Fruit fly (Drosophila melanogaster) whole organism, wandering third instar larva: ENCODE measurements around the gene elB.

Experiments
- Abd-B ChIP-seq: fragments of >200 bp; optimal IDR thresholded peaks from 2 replicates; lab custom pipeline; 2017; ENCODE audit warnings: missing biosample characterization, missing genetic modification characterization
- CG32264 ChIP-seq: fragments of 200-800 bp; sonication (Bioruptor generic); optimal IDR thresholded peaks from 2 replicates; lab custom pipeline; 2016; ENCODE audit warnings: missing biosample characterization, missing genetic modification characterization
- CG9705 ChIP-seq: fragments of 200-800 bp; sonication (Bioruptor generic); optimal IDR thresholded peaks from 2 replicates; lab custom pipeline; 2018; ENCODE audit warnings: missing biosample characterization, mild to moderate bottlenecking, missing genetic modification characterization
- CrebA ChIP-seq: fragments of 200-800 bp; sonication (Bioruptor generic); optimal IDR thresholded peaks from 2 replicates; lab custom pipeline; 2016; ENCODE audit warnings: missing biosample characterization, mild to moderate bottlenecking, missing genetic modification characterization, borderline replicate concordance
- Dfd ChIP-seq: fragments of >200 bp; optimal IDR thresholded peaks from 2 replicates; lab custom pipeline; 2017; ENCODE audit warnings: missing biosample characterization, missing genetic modification characterization
- Dif ChIP-seq: fragments of 200-275, 200-300 bp; sonication (Bioruptor generic); optimal IDR thresholded peaks from 2 replicates; lab custom pipeline; 2018; ENCODE audit warnings: missing biosample characterization, missing genetic modification characterization; ENCODE audit not compliant: partially characterized antibody
- GATAd ChIP-seq: sonication (Bioruptor generic); optimal IDR thresholded peaks from 2 replicates; lab custom pipeline; 2016; ENCODE audit warnings: missing biosample characterization, missing genetic modification characterization
- HLH106 ChIP-seq: fragments of 200-800 bp; optimal IDR thresholded peaks from 3 replicates; lab custom pipeline; 2019; ENCODE audit warnings: missing biosample characterization, mild to moderate bottlenecking, missing genetic modification characterization, moderate library complexity
- Hnf4 ChIP-seq: fragments of 200-800 bp; sonication (Bioruptor generic); optimal IDR thresholded peaks from 2 replicates; lab custom pipeline; 2016; ENCODE audit warnings: missing biosample characterization, mild to moderate bottlenecking, missing genetic modification characterization
- Hr78 ChIP-seq: fragments of >200 bp; optimal IDR thresholded peaks from 2 replicates; lab custom pipeline; 2017; ENCODE audit warnings: missing biosample characterization, missing genetic modification characterization
- Hr83 ChIP-seq: fragments of 200-300 bp; sonication (Bioruptor generic); optimal IDR thresholded peaks from 2 replicates; lab custom pipeline; 2016; ENCODE audit warnings: missing biosample characterization, mild to moderate bottlenecking, missing genetic modification characterization, moderate library complexity; ENCODE audit not compliant: poor library complexity, severe bottlenecking
- Jra ChIP-seq: sonication (Bioruptor generic); optimal IDR thresholded peaks from 2 replicates; lab custom pipeline; 2016; ENCODE audit warnings: missing biosample characterization, missing genetic modification characterization
- Mio ChIP-seq: sonication (Bioruptor generic); optimal IDR thresholded peaks from 2 replicates; lab custom pipeline; 2016; ENCODE audit warnings: missing biosample characterization, missing genetic modification characterization
- Myc ChIP-seq: fragments of >200 bp; optimal IDR thresholded peaks from 2 replicates; lab custom pipeline; 2017
- N ChIP-seq: fragments of >200 bp; optimal IDR thresholded peaks from 2 replicates; lab custom pipeline; 2018; ENCODE audit warnings: missing biosample characterization, missing external identifiers, missing genetic modification characterization
- OdsH ChIP-seq: fragments of 200-800 bp; sonication (Bioruptor generic); optimal IDR thresholded peaks from 2 replicates; lab custom pipeline; 2016; ENCODE audit warnings: missing biosample characterization, mild to moderate bottlenecking, missing genetic modification characterization
- Rel ChIP-seq, 2 experiments: fragments of 200-800 bp; sonication (Bioruptor generic) in 1 of 2; optimal IDR thresholded peaks; 2 replicates in 1 of 2; 3 replicates in 1 of 2; lab custom pipeline; 2016 to 2019; ENCODE audit warnings: mild to moderate bottlenecking in 2 of 2, missing biosample characterization in 2 of 2, missing genetic modification characterization in 2 of 2, moderate library complexity in 1 of 2
- Sp1 ChIP-seq: fragments of 200-800 bp; sonication (Bioruptor generic); optimal IDR thresholded peaks from 3 replicates; lab custom pipeline; 2019; ENCODE audit warnings: missing biosample characterization, mild to moderate bottlenecking, missing genetic modification characterization, moderate library complexity
- Vsx2 ChIP-seq: fragments of 200-300, 225-300 bp; sonication (Bioruptor generic); optimal IDR thresholded peaks from 2 replicates; lab custom pipeline; 2018; ENCODE audit warnings: missing biosample characterization, missing genetic modification characterization; ENCODE audit not compliant: partially characterized antibody
- br ChIP-seq: fragments of 200-800 bp; sonication (Bioruptor generic); optimal IDR thresholded peaks from 2 replicates; lab custom pipeline; 2016; ENCODE audit warnings: missing biosample characterization, missing genetic modification characterization
- dl ChIP-seq, 2 experiments: fragments of 175-275, 200-275 bp in 1 of 2; fragments of 200-275 bp in 1 of 2; sonication (Bioruptor generic); optimal IDR thresholded peaks; lab custom pipeline; 2018; ENCODE audit warnings: mild to moderate bottlenecking in 2 of 2, missing biosample characterization in 2 of 2, missing genetic modification characterization in 2 of 2, moderate library complexity in 2 of 2; ENCODE audit not compliant: partially characterized antibody in 2 of 2, insufficient read depth in 1 of 2
- dsf ChIP-seq: sonication (Bioruptor generic); optimal IDR thresholded peaks from 2 replicates; lab custom pipeline; 2016; ENCODE audit warnings: missing biosample characterization, missing genetic modification characterization, borderline replicate concordance
- ey ChIP-seq: fragments of 200-800 bp; sonication (Bioruptor generic); optimal IDR thresholded peaks from 2 replicates; lab custom pipeline; 2016; ENCODE audit warnings: missing biosample characterization, missing genetic modification characterization
- foxo ChIP-seq, 2 experiments: fragments of 200-800 bp; sonication (Bioruptor generic); optimal IDR thresholded peaks; 2 replicates in 1 of 2; 3 replicates in 1 of 2; lab custom pipeline; 2016 to 2017; ENCODE audit warnings: missing biosample characterization in 2 of 2, missing genetic modification characterization in 2 of 2
- fru ChIP-seq: fragments of 200-800 bp; sonication (Bioruptor generic); optimal IDR thresholded peaks from 3 replicates; lab custom pipeline; 2016; ENCODE audit warnings: missing biosample characterization, mild to moderate bottlenecking, missing genetic modification characterization
- h ChIP-seq: fragments of 200-800 bp; sonication (Bioruptor generic); optimal IDR thresholded peaks from 3 replicates; lab custom pipeline; 2016; ENCODE audit warnings: missing biosample characterization, mild to moderate bottlenecking, missing genetic modification characterization
- jim ChIP-seq: fragments of 175-275, 200-325 bp; sonication (Bioruptor generic); optimal IDR thresholded peaks from 2 replicates; lab custom pipeline; 2016; ENCODE audit warnings: missing biosample characterization, mild to moderate bottlenecking, missing genetic modification characterization
- lola ChIP-seq: fragments of >200 bp; optimal IDR thresholded peaks from 2 replicates; lab custom pipeline; 2017; ENCODE audit warnings: missing biosample characterization, missing genetic modification characterization
- psq ChIP-seq: fragments of 200-800 bp; sonication (Bioruptor generic); optimal IDR thresholded peaks from 3 replicates; lab custom pipeline; 2017; ENCODE audit warnings: missing biosample characterization, mild to moderate bottlenecking, missing genetic modification characterization, moderate library complexity
- rgr ChIP-seq: fragments of 200-800 bp; sonication (Bioruptor generic); optimal IDR thresholded peaks from 3 replicates; lab custom pipeline; 2016; ENCODE audit warnings: missing biosample characterization, mild to moderate bottlenecking, missing genetic modification characterization
- sage ChIP-seq: fragments of 200-800 bp; sonication (Bioruptor generic); optimal IDR thresholded peaks from 2 replicates; lab custom pipeline; 2016; ENCODE audit warnings: missing biosample characterization, mild to moderate bottlenecking, missing genetic modification characterization
- sv ChIP-seq: fragments of 200-800 bp; sonication (Bioruptor generic); optimal IDR thresholded peaks from 3 replicates; lab custom pipeline; 2016; ENCODE audit warnings: missing biosample characterization, missing genetic modification characterization

elB gene

DNA sequence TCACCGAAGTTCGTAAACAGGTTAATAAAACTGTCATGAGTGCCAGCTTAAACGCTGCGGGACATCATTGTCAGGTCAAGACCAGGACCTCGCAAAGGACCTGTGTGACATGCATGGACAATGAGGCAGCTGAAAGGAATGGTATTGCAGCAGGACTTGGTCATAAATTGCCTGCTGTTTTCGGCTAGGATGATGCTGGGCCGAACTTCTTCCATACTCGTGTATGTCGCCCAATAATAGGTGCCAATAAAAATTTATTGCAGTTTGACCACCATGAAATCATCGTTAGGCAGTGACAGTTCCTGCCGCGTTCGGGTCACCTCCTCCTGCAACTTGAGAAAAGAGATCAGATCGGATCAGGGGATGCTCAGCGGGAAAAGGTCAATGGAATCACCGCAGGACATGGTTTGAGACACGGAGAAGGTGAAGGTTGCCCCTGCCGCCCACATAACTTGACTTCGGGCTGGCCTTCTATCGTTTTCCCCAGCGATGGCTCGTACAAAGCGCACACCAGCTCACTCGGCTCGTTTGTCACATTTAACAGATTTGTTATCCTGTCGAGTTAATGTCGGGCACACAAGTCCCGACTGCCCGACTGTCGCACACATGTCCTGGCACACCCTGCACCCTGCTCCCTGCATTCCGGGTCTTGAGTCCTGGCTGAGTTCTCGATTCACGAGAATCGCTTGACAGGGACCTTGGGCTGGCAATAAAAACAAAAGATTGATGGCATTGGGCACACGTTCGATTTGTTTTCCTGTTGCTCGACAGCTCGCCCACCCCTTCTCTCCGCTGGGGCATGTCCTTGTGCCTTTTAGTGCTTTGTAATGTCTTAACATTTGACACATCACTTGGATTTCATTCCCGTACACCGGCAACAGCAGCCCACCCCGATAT lies 36.5 kb upstream of the elB start:
- TF ChIP-seq HLH106 (tag; lab: Kevin White, UChicago) (no peak), OdsH (GFP tag; lab: Kevin White, UChicago) (no peak), psq (GFP tag; lab: Kevin White, UChicago) (no peak), CrebA (GFP tag; lab: Kevin White, UChicago) (no peak), sage (no peak), lola (GFP tag; lab: Kevin White, UChicago) (no peak), GATAd (no peak), Rel (GFP tag; optimal IDR thresholded peaks at IDR 0.05; lab: Kevin White, UChicago) (no peak), Rel (tag; optimal IDR thresholded peaks at IDR 0.05; lab: Kevin White, UChicago) (no peak), Dif (no peak), N (GFP tag; lab: Kevin White, UChicago) (no peak), Hr83 (GFP tag; lab: Kevin White, UChicago) (no peak), h (GFP tag; lab: Kevin White, UChicago) (no peak), fru (GFP tag; lab: Kevin White, UChicago) (no peak), dl (GFP tag; optimal IDR thresholded peaks at IDR 0.05; lab: Kevin White, UChicago; ENCODE audit: insufficient read depth in 1 of 2, partially characterized antibody in 2 of 2) (no peak), CG32264 (no peak), br (GFP tag; lab: Kevin White, UChicago) (no peak), Myc (lab: Kevin White, UChicago) (no peak), dsf (GFP tag; lab: Kevin White, UChicago) (no peak)

DNA sequence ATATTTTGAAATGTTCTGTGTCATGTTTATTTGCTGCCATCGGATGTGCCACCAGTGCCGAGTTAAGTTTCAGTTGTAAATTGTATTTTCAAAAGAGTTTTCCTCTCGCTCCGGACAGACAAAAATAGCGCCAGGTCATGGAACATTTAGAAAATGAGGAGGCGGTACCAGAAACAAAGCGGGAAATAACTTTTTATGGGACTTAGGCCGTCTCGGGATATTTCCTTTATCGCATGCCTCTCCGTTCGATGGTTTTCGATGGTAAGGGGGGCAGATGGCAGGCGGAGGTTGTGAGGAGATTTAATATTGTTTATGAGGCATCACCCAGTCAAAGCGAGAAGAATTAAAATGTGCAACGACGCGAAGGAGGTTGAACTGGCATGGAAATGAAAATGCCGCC lies 35.5 kb upstream of the elB start:
- TF ChIP-seq Rel (GFP tag; optimal IDR thresholded peaks at IDR 0.05; lab: Kevin White, UChicago) (no peak), Rel (tag; optimal IDR thresholded peaks at IDR 0.05; lab: Kevin White, UChicago) (no peak), GATAd (no peak), Abd-B (no peak), CG32264 (no peak), Hr78 (GFP tag; lab: Kevin White, UChicago) (no peak), ey (GFP tag; lab: Kevin White, UChicago) (no peak), Dif (no peak), HLH106 (tag; lab: Kevin White, UChicago) (no peak), Mio (GFP tag; lab: Kevin White, UChicago) (no peak), Hr83 (GFP tag; lab: Kevin White, UChicago) (no peak), jim (GFP tag; lab: Kevin White, UChicago) (no peak), Myc (lab: Kevin White, UChicago) (no peak), Dfd (GFP tag; lab: Kevin White, UChicago) (no peak), rgr (GFP tag; lab: Kevin White, UChicago) (no peak), foxo (GFP tag; optimal IDR thresholded peaks at IDR 0.05; lab: Kevin White, UChicago) (no peak), psq (GFP tag; lab: Kevin White, UChicago) (no peak), Jra (GFP tag; lab: Kevin White, UChicago) (no peak), sv (no peak), CG9705 (GFP tag; lab: Kevin White, UChicago) (no peak)

DNA sequence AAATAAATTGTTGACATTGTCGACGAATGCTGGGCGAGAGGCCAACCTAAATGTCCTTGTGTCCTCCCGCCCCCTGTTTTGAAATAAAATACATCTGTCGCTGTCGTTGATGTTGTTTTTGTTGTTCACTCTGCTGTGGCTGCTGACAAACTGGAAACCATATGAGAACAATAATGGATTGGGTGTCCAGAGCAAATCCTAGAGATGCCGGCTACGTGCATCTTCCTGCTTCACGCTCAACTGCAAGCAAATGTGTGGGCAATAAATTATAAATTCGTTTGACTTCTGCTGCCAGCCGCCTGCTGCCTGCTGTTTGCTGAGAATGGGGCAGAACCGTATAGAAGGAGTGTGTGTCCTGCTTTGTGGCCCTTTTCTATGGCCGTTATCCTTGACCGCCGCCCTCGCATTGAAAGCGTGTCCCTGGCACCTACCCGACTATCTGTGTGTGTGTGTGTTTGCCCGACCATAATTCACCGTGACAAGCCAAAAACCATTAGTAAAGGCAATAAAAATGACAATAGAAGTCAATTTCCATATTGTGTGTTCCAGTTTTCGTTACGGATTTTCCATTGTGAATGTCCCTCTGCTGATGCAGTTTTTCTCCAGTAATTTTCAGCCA lies 34.4 kb upstream of the elB start:
- TF ChIP-seq foxo (GFP tag; optimal IDR thresholded peaks at IDR 0.05; lab: Kevin White, UChicago) (no peak), Vsx2 (GFP tag; lab: Kevin White, UChicago) (no peak), Jra (GFP tag; lab: Kevin White, UChicago) (no peak), N (GFP tag; lab: Kevin White, UChicago) (no peak), Sp1 (GFP tag; lab: Kevin White, UChicago) (no peak), ey (GFP tag; lab: Kevin White, UChicago) (no peak), dl (GFP tag; optimal IDR thresholded peaks at IDR 0.05; lab: Kevin White, UChicago; ENCODE audit: insufficient read depth in 1 of 2, partially characterized antibody in 2 of 2) (no peak), h (GFP tag; lab: Kevin White, UChicago) (no peak), Hnf4 (GFP tag; lab: Kevin White, UChicago) (no peak), CG9705 (GFP tag; lab: Kevin White, UChicago) (no peak), OdsH (GFP tag; lab: Kevin White, UChicago) (no peak), dsf (GFP tag; lab: Kevin White, UChicago) (no peak)
- TF ChIP-seq, all 38 proteins: peak for 0
